Worm (Caenorhabditis elegans): ENCODE data around the gene ZK632.12.

Gene ZK632.12

ce11 chrIII:9860201-9860780 is 29.7 kb downstream of the ZK632.12 start, which contains the start of gene twk-48:
Gene twk-48 (plus strand): TSS chrIII:9860730.
- TF ChIP-seq ces-1 (GFP tag; optimal IDR thresholded peaks at IDR 0.05) = peak; percentile 62
- TF ChIP-seq unc-39 (tag; optimal IDR thresholded peaks at IDR 0.05) = no peak

DNA sequence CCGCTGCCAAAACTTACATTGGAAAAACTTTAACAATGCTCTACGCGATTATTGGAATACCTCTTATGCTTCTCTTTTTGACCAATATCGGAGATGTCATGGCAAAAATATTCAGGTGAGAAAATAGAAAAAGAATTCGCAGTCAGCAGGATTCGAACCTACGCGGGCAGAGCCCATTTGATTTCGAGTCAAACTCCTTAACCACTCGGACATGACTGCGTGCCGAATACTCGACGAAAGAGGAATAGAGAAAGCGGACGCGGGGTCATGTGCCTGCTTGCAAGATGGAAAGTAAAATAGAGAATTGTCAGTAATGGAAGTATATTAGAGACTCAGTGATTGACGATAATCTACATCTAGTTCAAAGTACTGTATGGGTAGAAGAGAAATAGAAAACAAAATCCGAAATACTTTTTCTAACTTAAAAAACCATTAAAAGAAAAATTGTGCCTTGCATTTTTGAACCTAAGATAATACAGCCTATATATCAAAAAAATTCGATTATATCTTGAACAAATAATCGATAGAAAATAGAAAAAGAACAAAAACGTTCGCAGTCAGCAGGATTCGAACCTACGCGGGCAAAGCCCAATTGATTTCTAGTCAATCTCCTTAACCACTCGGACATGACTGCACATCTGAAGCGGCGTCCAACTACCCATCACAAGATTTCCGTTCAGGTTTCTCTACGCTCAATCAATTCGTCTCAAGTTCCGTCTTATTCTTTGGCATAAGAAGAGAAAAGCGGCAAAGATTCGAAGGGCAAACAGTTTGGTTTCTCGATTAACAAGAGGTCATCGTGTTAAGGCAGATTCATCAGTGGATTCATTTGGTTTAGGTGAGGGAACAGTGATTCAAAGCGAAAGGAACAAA is 31.1 kb downstream of the ZK632.12 start:
- no peak for TF ChIP-seq lsy-2 (tag; optimal IDR thresholded peaks at IDR 0.05)
- no peak for TF ChIP-seq blmp-1 (tag; optimal IDR thresholded peaks at IDR 0.05)
- TF ChIP-seq lin-32 (GFP tag; optimal IDR thresholded peaks at IDR 0.05) = peak; percentile 89
- TF ChIP-seq hlh-1 (tag; optimal IDR thresholded peaks at IDR 0.05) = peak; percentile 26
- TF ChIP-seq unc-120 (tag; optimal IDR thresholded peaks at IDR 0.05; ENCODE audit: poor library complexity, severe bottlenecking) = peak; percentile 82
- TF ChIP-seq ham-2 (GFP tag; optimal IDR thresholded peaks at IDR 0.05) = peak; percentile 56
- TF ChIP-seq ztf-11 (tag; optimal IDR thresholded peaks at IDR 0.05) = no peak
- peak; percentile 80 for TF ChIP-seq bed-3 (GFP tag; optimal IDR thresholded peaks at IDR 0.05)
- TF ChIP-seq snpc-4 (tag; optimal IDR thresholded peaks at IDR 0.05) = no peak
- no peak for TF ChIP-seq nhr-76 (tag; optimal IDR thresholded peaks at IDR 0.05)
- TF ChIP-seq elt-1 (tag; optimal IDR thresholded peaks at IDR 0.05; ENCODE audit: borderline replicate concordance, insufficient read depth) = no peak
- no peak for TF ChIP-seq mab-5 (tag; optimal IDR thresholded peaks at IDR 0.05)
- TF ChIP-seq sem-2 (GFP tag; optimal IDR thresholded peaks at IDR 0.05) = peak; percentile 71
- TF ChIP-seq M03D4.4 (tag; optimal IDR thresholded peaks at IDR 0.05) = peak; percentile 83
- TF ChIP-seq flh-1 (GFP tag; optimal IDR thresholded peaks at IDR 0.05) = peak; percentile 65
- TF ChIP-seq nhr-2 (tag; optimal IDR thresholded peaks at IDR 0.05) = no peak
- peak; percentile 45 for TF ChIP-seq ces-1 (GFP tag; optimal IDR thresholded peaks at IDR 0.05)
- TF ChIP-seq cnd-1 (tag; optimal IDR thresholded peaks at IDR 0.05) = peak; percentile 89
- TF ChIP-seq unc-39 (tag; optimal IDR thresholded peaks at IDR 0.05) = no peak
- no peak for TF ChIP-seq ceh-39 (tag; optimal IDR thresholded peaks at IDR 0.05)
- TF ChIP-seq mls-2 (tag; optimal IDR thresholded peaks at IDR 0.05) = peak; percentile 94
- TF ChIP-seq zip-8 (tag; optimal IDR thresholded peaks at IDR 0.05) = no peak
- peak; percentile 63 for TF ChIP-seq tbx-8 (GFP tag; optimal IDR thresholded peaks at IDR 0.05)
- no peak for TF ChIP-seq nhr-237 (tag; optimal IDR thresholded peaks at IDR 0.05)
- peak; percentile 23 for TF ChIP-seq lin-13 (tag; optimal IDR thresholded peaks at IDR 0.05)
- TF ChIP-seq unc-62 (GFP tag; optimal IDR thresholded peaks at IDR 0.05) = peak; percentile 32
- peak; percentile 90 for TF ChIP-seq sptf-1 (tag; optimal IDR thresholded peaks at IDR 0.05)
- TF ChIP-seq elt-3 (tag; optimal IDR thresholded peaks at IDR 0.05) = no peak
- TF ChIP-seq drap-1 (GFP tag; optimal IDR thresholded peaks at IDR 0.05) = peak; percentile 93
- TF ChIP-seq ceh-43 (GFP tag; optimal IDR thresholded peaks at IDR 0.05) = peak; percentile 85
- TF ChIP-seq mep-1 (tag; optimal IDR thresholded peaks at IDR 0.05) = peak; percentile 53
- TF ChIP-seq nhr-28 (tag; optimal IDR thresholded peaks at IDR 0.05) = peak; percentile 28
- peak; percentile 36 for TF ChIP-seq pha-4 (tag; optimal IDR thresholded peaks at IDR 0.05)
- TF ChIP-seq ceh-83 (GFP tag; optimal IDR thresholded peaks at IDR 0.05) = peak; percentile 84

DNA sequence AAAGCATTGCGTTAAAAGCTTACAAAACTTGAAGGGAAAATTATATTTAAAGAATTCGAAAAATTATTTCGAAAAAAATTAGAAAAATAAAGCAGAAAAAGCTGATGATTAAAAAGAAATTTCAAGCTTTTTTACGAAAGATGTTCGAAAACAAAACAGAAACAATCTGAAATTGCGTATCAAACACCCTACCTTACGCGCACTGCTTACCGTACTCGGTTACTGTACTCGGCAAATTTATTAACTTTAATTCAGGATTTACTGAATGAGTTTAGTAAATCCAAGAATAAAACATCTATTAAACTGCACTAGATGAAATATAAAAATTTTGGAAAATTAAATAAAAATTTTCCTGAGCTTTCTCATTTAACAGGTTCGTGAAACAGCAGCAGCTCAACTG is 31.9 kb downstream of the ZK632.12 start:
- TF ChIP-seq lin-13 (tag; optimal IDR thresholded peaks at IDR 0.05) = no peak
- TF ChIP-seq lsy-2 (tag; optimal IDR thresholded peaks at IDR 0.05) = peak; percentile 69

DNA sequence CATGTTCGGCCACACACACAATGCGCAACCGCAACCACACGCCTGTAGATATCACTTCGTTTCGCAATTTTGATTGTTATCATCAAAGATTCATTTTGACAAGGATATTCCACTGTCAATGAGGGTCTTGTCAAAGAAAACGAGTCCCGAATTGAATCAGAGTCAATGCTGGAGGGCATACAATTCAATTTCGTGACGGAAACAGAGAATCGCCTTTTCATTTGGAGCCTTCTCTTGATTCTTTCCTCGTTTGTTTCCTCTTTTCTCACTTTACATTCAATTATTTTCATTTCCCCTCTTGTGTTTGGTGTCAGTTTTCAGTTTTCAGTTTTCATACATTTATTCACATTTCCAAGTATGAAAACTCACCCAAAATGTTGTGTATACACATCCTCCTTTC is 36.8 kb downstream of the ZK632.12 start:
- TF ChIP-seq blmp-1 (tag; optimal IDR thresholded peaks at IDR 0.05) (no peak), sptf-1 (tag; optimal IDR thresholded peaks at IDR 0.05) (no peak), ces-1 (GFP tag; optimal IDR thresholded peaks at IDR 0.05) (peak; percentile 94), lsy-2 (tag; optimal IDR thresholded peaks at IDR 0.05) (no peak)

Data from whole organism, mixed stage, embryonic.